Worm (Caenorhabditis elegans) whole organism, L2 larva: ENCODE data around the gene srlf-11.

Source experiments
- aly-2 ChIP-seq: fragments of 150-350 bp; optimal IDR thresholded peaks from 2 replicates; lab custom pipeline; 2014; ENCODE audit warnings: missing biosample characterization, missing genetic modification characterization
- fos-1 ChIP-seq: fragments of 150-350 bp; optimal IDR thresholded peaks from 2 replicates; lab custom pipeline; 2014; ENCODE audit warnings: missing biosample characterization, missing genetic modification characterization
- mbf-1 ChIP-seq: sonication (generic microtip); optimal IDR thresholded peaks from 2 replicates; lab custom pipeline; 2017; ENCODE audit warnings: missing biosample characterization, missing genetic modification characterization
- unc-39 ChIP-seq: fragments of 150-350 bp; optimal IDR thresholded peaks from 2 replicates; lab custom pipeline; 2014; ENCODE audit warnings: missing biosample characterization, missing genetic modification characterization
- ztf-1 ChIP-seq: fragments of 200-800 bp; sonication (Bioruptor generic); conservative IDR thresholded peaks from 2 replicates; pipeline ENCODE4 v1.3.6; 2022; ENCODE audit warnings: missing genetic modification characterization, missing compliant biosample characterization

DNA sequence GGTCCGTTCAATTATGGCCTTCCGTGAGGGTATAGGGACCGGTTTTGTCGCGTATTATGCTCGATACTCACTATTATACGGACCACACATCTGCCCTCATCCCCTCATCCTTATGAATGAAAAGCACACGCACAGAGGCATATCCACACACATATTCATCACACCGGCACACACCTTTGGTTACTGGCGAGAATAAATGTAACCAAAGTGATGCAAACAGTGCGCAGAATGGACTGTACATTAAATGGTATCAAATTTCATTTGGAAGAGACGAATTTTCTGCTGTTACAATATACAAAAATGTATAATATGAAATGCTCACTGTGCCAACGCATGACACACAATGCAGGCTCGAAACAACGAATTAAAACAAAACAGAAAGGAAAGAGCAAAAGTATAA, 16.2 kb downstream of the srlf-11 start:
- TF ChIP-seq mbf-1 (tag; lab: Kevin White, UChicago) (no peak), ztf-1 (GFP tag; lab: Robert Waterston, UW) (no peak), unc-39 (no peak), aly-2 (tag; lab: Kevin White, UChicago) (no peak), fos-1 (tag; lab: Kevin White, UChicago) (no peak)
